Fruit fly (Drosophila melanogaster): ENCODE measurements around the gene PGRP-LC.

PGRP-LC gene

DNA sequence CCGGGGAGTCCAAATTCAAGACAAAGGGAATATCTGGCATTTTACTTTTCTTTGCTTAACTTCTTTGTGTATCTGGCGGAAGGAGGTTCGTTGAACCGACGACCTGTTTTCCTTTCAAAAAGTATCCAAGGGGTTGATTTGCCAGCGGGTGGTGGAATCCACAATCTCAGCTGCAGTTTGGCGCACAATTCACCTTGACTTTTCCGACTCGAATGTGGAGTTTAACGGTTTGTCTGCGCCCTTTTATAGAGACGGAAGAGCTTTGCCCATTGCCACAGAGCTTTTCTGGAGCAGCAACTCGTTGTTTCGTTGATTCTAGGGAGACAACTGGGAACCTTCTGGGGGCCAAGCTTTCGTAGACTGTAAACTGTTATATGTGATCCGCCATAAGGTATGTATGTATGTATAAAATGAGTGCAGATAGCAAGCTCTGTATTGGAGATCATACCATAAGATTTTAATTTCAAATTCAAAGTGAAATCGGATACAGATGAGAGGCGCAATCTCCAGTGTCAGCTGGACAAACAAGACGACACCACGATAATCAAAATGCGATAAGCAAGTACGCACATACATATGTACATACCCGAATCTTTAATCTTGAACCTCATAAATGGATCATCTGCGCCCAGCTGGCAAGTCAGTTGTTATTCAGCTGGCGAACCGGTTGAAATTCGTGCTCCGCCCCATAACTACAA lies 33.8 kb downstream of the PGRP-LC start, which contains the start of the genes Hsp67Bc, CG4456 and Hsp22 (continued):
- no peak for TF ChIP-seq CG8290 (GFP tag; optimal IDR thresholded peaks at IDR 0.05)
- TF ChIP-seq CG8290 (tag; optimal IDR thresholded peaks at IDR 0.05): peak in 1 of 2 experiments; percentile 33
- no peak; the same call in 2 of the 3 replicates for TF ChIP-seq HLH4C (GFP tag; IDR thresholded peaks at IDR 0.05; ENCODE audit: partially characterized antibody)
- TF ChIP-seq Opbp (GFP tag; IDR thresholded peaks at IDR 0.05; ENCODE audit: partially characterized antibody): peak; percentile 20; the same call in 1 of the 3 replicates
- TF ChIP-seq ci (GFP tag; IDR thresholded peaks at IDR 0.05): 0 out of 3 replicates have a peak, but pooled peaks have one; percentile 51
- TF ChIP-seq Nf-YC (tag; optimal IDR thresholded peaks at IDR 0.05): peak; percentile 31
- TF ChIP-seq CG1529 (GFP tag; optimal IDR thresholded peaks at IDR 0.05): peak; percentile 21
- TF ChIP-seq CG13296 (GFP tag; optimal IDR thresholded peaks at IDR 0.05): peak; percentile 29
- TF ChIP-seq Dref (GFP tag; IDR thresholded peaks at IDR 0.05): no peak
- peak; percentile 48 for TF ChIP-seq CG34376 (GFP tag; optimal IDR thresholded peaks at IDR 0.05)
- no peak for TF ChIP-seq pita (GFP tag; optimal IDR thresholded peaks at IDR 0.05)
- TF ChIP-seq CG16779 (GFP tag; IDR thresholded peaks at IDR 0.05): peak; percentile 78
- no peak for TF ChIP-seq sens-2 (GFP tag; IDR thresholded peaks at IDR 0.05)
- no peak for TF ChIP-seq CG14860 (GFP tag; IDR thresholded peaks at IDR 0.05; ENCODE audit: partially characterized antibody)
- TF ChIP-seq CG10565 (GFP tag; optimal IDR thresholded peaks at IDR 0.05): no peak
- TF ChIP-seq pros (GFP tag; optimal IDR thresholded peaks at IDR 0.05): peak; percentile 45
- TF ChIP-seq CG1792 (GFP tag; optimal IDR thresholded peaks at IDR 0.05): peak; percentile 1
- peak; percentile 83 for TF ChIP-seq CG12769 (tag; optimal IDR thresholded peaks at IDR 0.05)
- TF ChIP-seq CG15601 (tag; optimal IDR thresholded peaks at IDR 0.05): peak; percentile 30
- peak; percentile 27 for TF ChIP-seq sug (tag; optimal IDR thresholded peaks at IDR 0.05)
- TF ChIP-seq Trl (optimal IDR thresholded peaks at IDR 0.05): no peak
- TF ChIP-seq Trl (GFP tag; optimal IDR thresholded peaks at IDR 0.05): no peak
- no peak for TF ChIP-seq ssp (GFP tag; IDR thresholded peaks at IDR 0.05)
- 0 out of 3 replicates have a peak, but pooled peaks have one; percentile 50 for TF ChIP-seq gce (GFP tag; IDR thresholded peaks at IDR 0.05)
- TF ChIP-seq CG1647 (GFP tag; optimal IDR thresholded peaks at IDR 0.05): no peak
- TF ChIP-seq Rx (GFP tag; IDR thresholded peaks at IDR 0.05): no peak
- 0 out of 2 replicates have a peak, but pooled peaks have one; percentile 12 for TF ChIP-seq vvl (GFP tag; IDR thresholded peaks at IDR 0.05)
- TF ChIP-seq CG12071 (GFP tag; optimal IDR thresholded peaks at IDR 0.05): peak; percentile 15
- TF ChIP-seq Oli (tag; optimal IDR thresholded peaks at IDR 0.05): no peak
- peak; percentile 0 for TF ChIP-seq CG1603 (tag; optimal IDR thresholded peaks at IDR 0.05)
- TF ChIP-seq wek (GFP tag; optimal IDR thresholded peaks at IDR 0.05): peak; percentile 28
- TF ChIP-seq dati (GFP tag; IDR thresholded peaks at IDR 0.05): no peak
- peak; percentile 2 for TF ChIP-seq CG2875 (GFP tag; optimal IDR thresholded peaks at IDR 0.05)
- no peak for TF ChIP-seq ash1 (GFP tag; optimal IDR thresholded peaks at IDR 0.05)
- no peak for TF ChIP-seq CrebB (tag; optimal IDR thresholded peaks at IDR 0.05)
- TF ChIP-seq fd96Cb (tag; optimal IDR thresholded peaks at IDR 0.05): no peak
- TF ChIP-seq Rfx (GFP tag; IDR thresholded peaks at IDR 0.05): 0 out of 2 replicates have a peak, but pooled peaks have one; percentile 14
- TF ChIP-seq Bgb (GFP tag; IDR thresholded peaks at IDR 0.05; ENCODE audit: partially characterized antibody): peak; percentile 27; the same call in 1 of the 2 replicates
- peak; percentile 20 for TF ChIP-seq Deaf1 (tag; optimal IDR thresholded peaks at IDR 0.05)
- peak; percentile 13 for TF ChIP-seq CG15011 (GFP tag; optimal IDR thresholded peaks at IDR 0.05)
- peak; percentile 47; the same call in 1 of the 4 replicates for TF ChIP-seq chinmo (GFP tag; IDR thresholded peaks at IDR 0.05; ENCODE audit: partially characterized antibody)
- peak; percentile 12 for TF ChIP-seq CG2678 (tag; optimal IDR thresholded peaks at IDR 0.05)
- no peak for TF ChIP-seq maf-S (GFP tag; optimal IDR thresholded peaks at IDR 0.05)
- no peak for TF ChIP-seq Hand (GFP tag; optimal IDR thresholded peaks at IDR 0.05)
- peak; percentile 74 for TF ChIP-seq Med (GFP tag)
